Fruit fly (Drosophila melanogaster) whole organism, embryonic: Measurements from ENCODE around the gene CG15880.

Experiments used
- Antp ChIP-seq: fragments of 200-800 bp; sonication (Bioruptor generic); optimal IDR thresholded peaks from 3 replicates; lab custom pipeline; 2016; ENCODE audit warnings: missing biosample characterization, missing genetic modification characterization
- CG10209 ChIP-seq: fragments of 200-800 bp; sonication (Bioruptor generic); optimal IDR thresholded peaks from 3 replicates; lab custom pipeline; 2017; ENCODE audit warnings: missing biosample characterization, mild to moderate bottlenecking, missing genetic modification characterization, missing genetic modification reagents
- CG10431 ChIP-seq: fragments of 200-800 bp; sonication (Bioruptor generic); optimal IDR thresholded peaks from 3 replicates; lab custom pipeline; 2018; ENCODE audit warnings: missing biosample characterization, mild to moderate bottlenecking, missing genetic modification characterization
- CG10462 ChIP-seq: fragments of 200-800 bp; sonication (Bioruptor generic); optimal IDR thresholded peaks from 2 replicates; lab custom pipeline; 2016; ENCODE audit warnings: missing biosample characterization, missing genetic modification characterization
- CG10979 ChIP-seq: fragments of 200-800 bp; sonication (Bioruptor generic); optimal IDR thresholded peaks from 2 replicates; lab custom pipeline; 2018; ENCODE audit warnings: missing biosample characterization, mild to moderate bottlenecking, missing genetic modification characterization, moderate library complexity
- CG12071 ChIP-seq: fragments of 200-800 bp; sonication (Bioruptor generic); optimal IDR thresholded peaks from 3 replicates; lab custom pipeline; 2018; ENCODE audit warnings: missing biosample characterization, mild to moderate bottlenecking, missing genetic modification characterization
- CG12104 ChIP-seq: fragments of 200-800 bp; sonication (Bioruptor generic); optimal IDR thresholded peaks from 3 replicates; lab custom pipeline; 2016; ENCODE audit warnings: missing biosample characterization, missing genetic modification characterization
- CG12744 ChIP-seq: fragments of 200-800 bp; sonication (Bioruptor generic); optimal IDR thresholded peaks from 2 replicates; lab custom pipeline; 2016; ENCODE audit warnings: missing biosample characterization, missing genetic modification characterization
- CG13296 ChIP-seq: fragments of 200-800 bp; sonication (Bioruptor generic); optimal IDR thresholded peaks from 3 replicates; lab custom pipeline; 2018; ENCODE audit warnings: missing biosample characterization, mild to moderate bottlenecking, missing genetic modification characterization
- CG13624 ChIP-seq: fragments of 200-800 bp; sonication (Bioruptor generic); optimal IDR thresholded peaks from 2 replicates; lab custom pipeline; 2016; ENCODE audit warnings: missing biosample characterization, missing genetic modification characterization
- CG16779 ChIP-seq: fragments of 200-800 bp; sonication (Bioruptor generic); IDR thresholded peaks from 2 replicates; pipeline ENCODE4 v1.3.6; 2022; ENCODE audit warnings: missing biosample characterization, missing genetic modification characterization
- CG16815 ChIP-seq: fragments of 200-800 bp; sonication (Bioruptor generic); optimal IDR thresholded peaks from 3 replicates; lab custom pipeline; 2017; ENCODE audit warnings: missing biosample characterization, mild to moderate bottlenecking, missing genetic modification characterization
- CG3163 ChIP-seq: fragments of 200-800 bp; sonication (Bioruptor generic); optimal IDR thresholded peaks from 3 replicates; lab custom pipeline; 2016; ENCODE audit warnings: missing biosample characterization, missing genetic modification characterization
- CG32772 ChIP-seq: fragments of 200-800 bp; sonication (Bioruptor generic); IDR thresholded peaks from 2 replicates; pipeline ENCODE4 v1.3.6; 2022; ENCODE audit warnings: missing biosample characterization, missing genetic modification characterization
- CG33213 ChIP-seq: fragments of 200-800 bp; sonication (Bioruptor generic); optimal IDR thresholded peaks from 3 replicates; lab custom pipeline; 2016; ENCODE audit warnings: missing biosample characterization, missing genetic modification characterization
- CG3838 ChIP-seq: fragments of 200-800 bp; sonication (Bioruptor generic); optimal IDR thresholded peaks from 3 replicates; lab custom pipeline; 2016; ENCODE audit warnings: missing biosample characterization, missing genetic modification characterization
- CG3847 ChIP-seq: fragments of 200-800 bp; sonication (Bioruptor generic); IDR thresholded peaks from 2 replicates; pipeline ENCODE4 v1.3.6; 2022; ENCODE audit warnings: missing biosample characterization, missing genetic modification characterization
- CG4404 ChIP-seq: fragments of 200-800 bp; sonication (Bioruptor generic); IDR thresholded peaks from 2 replicates; pipeline ENCODE4 v1.3.6; 2022; ENCODE audit warnings: missing biosample characterization, missing genetic modification characterization
- CG4730 ChIP-seq: fragments of 200-800 bp; sonication (Bioruptor generic); IDR thresholded peaks from 2 replicates; pipeline ENCODE4 v1.3.6; 2022; ENCODE audit warnings: missing biosample characterization, missing genetic modification characterization
- CG6791 ChIP-seq: fragments of 200-800 bp; sonication (Bioruptor generic); IDR thresholded peaks from 3 replicates; pipeline ENCODE4 v1.3.6; 2022; ENCODE audit warnings: missing biosample characterization, missing genetic modification characterization; ENCODE audit not compliant: partially characterized antibody
- CG7357 ChIP-seq: fragments of 200-800 bp; sonication (Bioruptor generic); IDR thresholded peaks from 3 replicates; pipeline ENCODE4 v1.3.6; 2022; ENCODE audit warnings: missing biosample characterization, missing genetic modification characterization
- CG8290 ChIP-seq, 3 experiments: fragments of 200-800 bp; sonication (Bioruptor generic); optimal IDR thresholded peaks; 2 replicates each; lab custom pipeline; 2016 to 2019; ENCODE audit warnings: missing biosample characterization in 3 of 3, missing genetic modification characterization in 3 of 3, mild to moderate bottlenecking in 2 of 3, moderate library complexity in 1 of 3
- CG9932 ChIP-seq: fragments of 200-800 bp; sonication (Bioruptor generic); IDR thresholded peaks from 2 replicates; pipeline ENCODE4 v1.3.6; 2022; ENCODE audit warnings: missing biosample characterization, missing genetic modification characterization
- CoRest ChIP-seq: fragments of 200-800 bp; sonication (Bioruptor generic); optimal IDR thresholded peaks from 3 replicates; lab custom pipeline; 2018; ENCODE audit warnings: missing biosample characterization, mild to moderate bottlenecking, missing genetic modification characterization, moderate library complexity
- CrebB ChIP-seq: fragments of 200-800 bp; sonication (Bioruptor generic); optimal IDR thresholded peaks from 3 replicates; lab custom pipeline; 2018; ENCODE audit warnings: missing biosample characterization, mild to moderate bottlenecking, missing genetic modification characterization
- Doc2 ChIP-seq: fragments of 200-800 bp; sonication (Bioruptor generic); IDR thresholded peaks from 2 replicates; pipeline ENCODE4 v1.3.6; 2022; ENCODE audit warnings: missing biosample characterization, missing genetic modification characterization
- ERR ChIP-seq: fragments of 200-800 bp; sonication (Bioruptor generic); optimal IDR thresholded peaks from 2 replicates; lab custom pipeline; 2016; ENCODE audit warnings: missing biosample characterization, missing genetic modification characterization
- Hmr ChIP-seq: fragments of 200-800 bp; sonication (Bioruptor generic); optimal IDR thresholded peaks from 3 replicates; lab custom pipeline; 2017; ENCODE audit warnings: mild to moderate bottlenecking, missing biosample characterization, missing genetic modification reagents, missing genetic modification characterization
- MBD-R2 ChIP-seq: fragments of 200-800 bp; sonication (Bioruptor generic); IDR thresholded peaks from 2 replicates; pipeline ENCODE4 v1.3.6; 2022; ENCODE audit warnings: missing biosample characterization, missing genetic modification characterization
- Max ChIP-seq: fragments of 200-800 bp; sonication (Bioruptor generic); optimal IDR thresholded peaks from 2 replicates; lab custom pipeline; 2016; ENCODE audit warnings: missing biosample characterization, mild to moderate bottlenecking, missing genetic modification characterization
- Med ChIP-seq: fragments of 200-800 bp; sonication (Bioruptor generic); peaks from one replicate; lab custom pipeline; 2016; ENCODE audit warnings: missing biosample characterization, missing genetic modification characterization, mild to moderate bottlenecking, inconsistent platforms, moderate library complexity
- ara ChIP-seq: fragments of 200-800 bp; sonication (Bioruptor generic); IDR thresholded peaks from 2 replicates; pipeline ENCODE4 v1.3.6; 2022; ENCODE audit warnings: missing biosample characterization, missing genetic modification characterization
- bab2 ChIP-seq: fragments of 200-800 bp; sonication (Bioruptor generic); optimal IDR thresholded peaks from 2 replicates; lab custom pipeline; 2016; ENCODE audit warnings: missing biosample characterization, missing genetic modification characterization
- bsh ChIP-seq, 2 experiments: fragments of 200-800 bp; sonication (Bioruptor generic); optimal IDR thresholded peaks; 2 replicates each; lab custom pipeline; 2017 to 2018; ENCODE audit warnings: mild to moderate bottlenecking in 2 of 2, missing biosample characterization in 2 of 2, missing genetic modification characterization in 2 of 2, moderate library complexity in 1 of 2
- cg ChIP-seq: fragments of 200-800 bp; sonication (Bioruptor generic); optimal IDR thresholded peaks from 3 replicates; lab custom pipeline; 2019; ENCODE audit warnings: missing biosample characterization, mild to moderate bottlenecking, missing genetic modification characterization, moderate library complexity
- dm ChIP-seq: fragments of 200-800 bp; sonication (Bioruptor generic); optimal IDR thresholded peaks from 3 replicates; lab custom pipeline; 2016; ENCODE audit warnings: missing biosample characterization, missing genetic modification characterization
- ewg ChIP-seq: fragments of 200-800 bp; sonication (Bioruptor generic); optimal IDR thresholded peaks from 3 replicates; lab custom pipeline; 2017; ENCODE audit warnings: mild to moderate bottlenecking, missing biosample characterization, missing genetic modification reagents, missing genetic modification characterization
- exex ChIP-seq: fragments of 200-800 bp; sonication (Bioruptor generic); optimal IDR thresholded peaks from 4 replicates; lab custom pipeline; 2018; ENCODE audit warnings: missing biosample characterization, mild to moderate bottlenecking, missing genetic modification characterization, moderate library complexity
- fu2 ChIP-seq: fragments of 200-800 bp; sonication (Bioruptor generic); optimal IDR thresholded peaks from 2 replicates; lab custom pipeline; 2016; ENCODE audit warnings: missing biosample characterization, missing genetic modification characterization
- gcm ChIP-seq: fragments of 200-800 bp; sonication (Bioruptor generic); optimal IDR thresholded peaks from 2 replicates; lab custom pipeline; 2019; ENCODE audit warnings: missing biosample characterization, mild to moderate bottlenecking, missing genetic modification characterization, moderate library complexity
- grau ChIP-seq: fragments of 200-800 bp; optimal IDR thresholded peaks from 3 replicates; lab custom pipeline; 2019; ENCODE audit warnings: missing biosample characterization, mild to moderate bottlenecking, missing genetic modification characterization, moderate library complexity
- inv ChIP-seq: fragments of 200-800 bp; sonication (Bioruptor generic); IDR thresholded peaks from 2 replicates; pipeline ENCODE4 v1.3.6; 2022; ENCODE audit warnings: missing biosample characterization, missing genetic modification characterization; ENCODE audit not compliant: partially characterized antibody
- ken ChIP-seq: fragments of 200-800 bp; sonication (Bioruptor generic); IDR thresholded peaks from 3 replicates; pipeline ENCODE4 v1.3.6; 2022; ENCODE audit warnings: missing biosample characterization, missing genetic modification characterization
- luna ChIP-seq: fragments of 200-800 bp; sonication (Bioruptor generic); optimal IDR thresholded peaks from 2 replicates; lab custom pipeline; 2016; ENCODE audit warnings: missing biosample characterization, missing genetic modification characterization
- nmo ChIP-seq: fragments of 200-800 bp; sonication (Bioruptor generic); optimal IDR thresholded peaks from 2 replicates; lab custom pipeline; 2018; ENCODE audit warnings: missing biosample characterization, mild to moderate bottlenecking, missing genetic modification characterization, moderate library complexity
- nom ChIP-seq: fragments of 200-800 bp; sonication (Bioruptor generic); optimal IDR thresholded peaks from 2 replicates; lab custom pipeline; 2017; ENCODE audit warnings: missing biosample characterization, missing genetic modification characterization, mild to moderate bottlenecking, moderate library complexity, missing genetic modification reagents
- odd ChIP-seq: fragments of 200-800 bp; sonication (Bioruptor generic); optimal IDR thresholded peaks from 2 replicates; lab custom pipeline; 2017; ENCODE audit warnings: missing biosample characterization, mild to moderate bottlenecking, missing genetic modification characterization
- pnt ChIP-seq: fragments of 200-800 bp; sonication (Bioruptor generic); optimal IDR thresholded peaks from 3 replicates; lab custom pipeline; 2016; ENCODE audit warnings: missing biosample characterization, missing genetic modification characterization
- sd ChIP-seq: fragments of 200-800 bp; sonication (Bioruptor generic); optimal IDR thresholded peaks from 3 replicates; lab custom pipeline; 2018; ENCODE audit warnings: missing biosample characterization, mild to moderate bottlenecking, missing genetic modification characterization, moderate library complexity
- unpg ChIP-seq: fragments of 200-800 bp; sonication (Bioruptor generic); optimal IDR thresholded peaks from 3 replicates; lab custom pipeline; 2018; ENCODE audit warnings: missing biosample characterization, mild to moderate bottlenecking, missing genetic modification characterization, moderate library complexity

Gene CG15880

DNA sequence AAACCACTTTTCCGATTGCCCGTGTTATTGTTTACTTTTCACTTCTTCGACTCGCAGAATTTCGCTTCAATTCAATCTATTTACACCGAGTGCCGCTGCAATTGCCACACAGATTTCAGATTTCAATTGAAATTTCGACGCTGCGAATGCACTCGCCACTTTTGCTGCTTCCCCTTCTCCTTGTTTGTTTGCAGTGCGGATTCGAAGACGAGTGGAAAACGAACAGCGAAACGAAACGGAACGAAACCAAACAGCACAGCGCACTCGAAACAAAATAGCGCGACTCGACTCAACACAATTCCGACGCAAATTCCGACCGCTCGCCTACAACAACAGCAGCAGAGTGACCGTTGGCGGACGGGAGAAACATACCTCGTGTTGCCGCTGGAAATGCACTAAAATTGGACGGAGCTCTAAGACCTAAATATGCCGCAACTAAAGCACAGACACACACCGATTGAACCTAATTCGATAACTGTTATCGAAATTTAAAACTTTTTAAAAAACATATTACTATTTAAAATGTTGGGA lies 33.0 kb upstream of the CG15880 start, which contains the start of gene drongo (continued):
- TF ChIP-seq CG16779 (GFP tag; lab: Robert Waterston, UW) (peak; percentile 47; the same call in 1 of the 2 replicates), unpg (GFP tag; lab: Kevin White, UChicago) (no peak), bsh (GFP tag; optimal IDR thresholded peaks at IDR 0.05; lab: Kevin White, UChicago) (peak; percentile 12 to 17), Antp (GFP tag; lab: Kevin White, UChicago) (peak; percentile 13), Max (GFP tag; lab: Kevin White, UChicago) (no peak), ara (GFP tag; lab: Robert Waterston, UW) (no peak), CG16815 (no peak), cg (peak; percentile 80), CG4730 (GFP tag; lab: Robert Waterston, UW) (no peak), gcm (GFP tag; lab: Kevin White, UChicago) (peak; percentile 33), CoRest (tag; lab: Kevin White, UChicago) (peak; percentile 23), sd (tag; lab: Kevin White, UChicago) (peak; percentile 86), CG10431 (GFP tag; lab: Kevin White, UChicago) (no peak), fu2 (GFP tag; lab: Kevin White, UChicago) (no peak), CG10979 (tag; lab: Kevin White, UChicago) (no peak), pnt (GFP tag; lab: Kevin White, UChicago) (no peak), CG10209 (GFP tag; lab: Kevin White, UChicago) (no peak), CG10462 (GFP tag; lab: Kevin White, UChicago) (no peak), odd (GFP tag; lab: Kevin White, UChicago) (peak; percentile 59), CrebB (peak; percentile 69), CG13624 (peak; percentile 65), CG13296 (GFP tag; lab: Kevin White, UChicago) (peak; percentile 48), CG9932 (peak; percentile 32; the same call in 1 of the 2 replicates), dm (GFP tag; lab: Kevin White, UChicago) (peak; percentile 14), Doc2 (GFP tag; lab: Robert Waterston, UW) (no peak), CG4404 (no peak), CG33213 (GFP tag; lab: Kevin White, UChicago) (peak; percentile 75), MBD-R2 (GFP tag; lab: Robert Waterston, UW) (peak; percentile 37), CG12104 (no peak), inv (peak; percentile 11; the same call in 1 of the 2 replicates), exex (tag; lab: Kevin White, UChicago) (no peak), CG12071 (GFP tag; lab: Kevin White, UChicago) (peak; percentile 38), grau (tag; lab: Kevin White, UChicago) (peak; percentile 25), CG3838 (no peak), CG7357 (GFP tag; lab: Robert Waterston, UW) (0 out of 3 replicates have a peak, but pooled peaks have one; percentile 20), ERR (peak; percentile 1), CG12744 (GFP tag; lab: Kevin White, UChicago) (no peak), Hmr (GFP tag; lab: Kevin White, UChicago) (peak; percentile 81), nom (GFP tag; lab: Kevin White, UChicago) (peak; percentile 76), ken (GFP tag; lab: Robert Waterston, UW) (peak; percentile 59; the same call in 1 of the 3 replicates), luna (GFP tag; lab: Kevin White, UChicago) (no peak), CG3847 (GFP tag; lab: Robert Waterston, UW) (peak; percentile 33; the same call in 1 of the 2 replicates), CG32772 (GFP tag; lab: Robert Waterston, UW) (no peak), CG3163 (GFP tag; lab: Kevin White, UChicago) (peak; percentile 18), CG6791 (GFP tag; lab: Robert Waterston, UW) (peak; percentile 68), bab2 (GFP tag; lab: Kevin White, UChicago) (peak; percentile 27), CG8290 (GFP tag; optimal IDR thresholded peaks at IDR 0.05; lab: Kevin White, UChicago) (peak; percentile 38), CG8290 (tag; optimal IDR thresholded peaks at IDR 0.05; lab: Kevin White, UChicago) (peak; percentile 47 to 85), nmo (peak; percentile 63), Med (GFP tag; lab: Kevin White, UChicago) (peak; percentile 90), ewg (GFP tag; lab: Kevin White, UChicago) (peak; percentile 15)
